Worm (Caenorhabditis elegans): Measurements from ENCODE around the gene abcx-1.

The abcx-1 gene

DNA sequence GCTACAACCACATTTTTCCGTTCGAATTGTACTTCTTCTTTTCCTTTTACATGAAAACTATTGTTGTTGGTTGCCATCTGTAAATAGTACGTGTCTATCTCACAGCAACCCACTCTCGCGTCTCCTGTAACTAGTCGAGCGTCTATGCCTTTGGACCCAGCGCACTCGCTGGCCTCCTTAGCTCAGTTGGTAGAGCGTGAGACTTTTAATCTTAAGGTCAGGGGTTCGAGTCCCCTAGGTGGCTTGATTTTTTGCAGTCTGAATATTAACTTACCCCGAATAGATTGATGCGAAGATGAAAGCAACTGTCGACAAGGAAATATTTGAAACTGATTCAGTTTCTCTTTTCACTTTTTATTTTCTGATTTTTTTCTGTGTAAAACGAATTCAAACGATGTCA is 33.1 kb downstream of the abcx-1 start, which contains the start of gene mpz-3 (continued):
- TF ChIP-seq pag-3 (tag; optimal IDR thresholded peaks at IDR 0.05; ENCODE audit: borderline replicate concordance) (no peak), odd-2 (tag; optimal IDR thresholded peaks at IDR 0.05) (no peak), dmd-4 (tag; optimal IDR thresholded peaks at IDR 0.05; ENCODE audit: borderline replicate concordance) (no peak), hlh-13 (GFP tag; optimal IDR thresholded peaks at IDR 0.05) (no peak), gmeb-2 (tag; optimal IDR thresholded peaks at IDR 0.05) (no peak), sox-4 (tag; optimal IDR thresholded peaks at IDR 0.05) (peak; percentile 37), unc-86 (tag; optimal IDR thresholded peaks at IDR 0.05) (no peak), elt-4 (tag; optimal IDR thresholded peaks at IDR 0.05) (no peak), ceh-48 (tag; optimal IDR thresholded peaks at IDR 0.05) (no peak), pha-4 (tag; optimal IDR thresholded peaks at IDR 0.05) (no peak), fkh-10 (GFP tag; optimal IDR thresholded peaks at IDR 0.05) (no peak), ceh-6 (GFP tag; optimal IDR thresholded peaks at IDR 0.05) (peak; percentile 42), pax-1 (tag; optimal IDR thresholded peaks at IDR 0.05) (no peak), fkh-6 (tag; optimal IDR thresholded peaks at IDR 0.05) (no peak), che-1 (tag; optimal IDR thresholded peaks at IDR 0.05) (peak; percentile 20), fax-1 (tag; optimal IDR thresholded peaks at IDR 0.05) (peak; percentile 23), ets-4 (tag; optimal IDR thresholded peaks at IDR 0.05) (no peak), ceh-31 (tag; optimal IDR thresholded peaks at IDR 0.05) (peak; percentile 23), pros-1 (tag; optimal IDR thresholded peaks at IDR 0.05) (no peak), mec-3 (tag; optimal IDR thresholded peaks at IDR 0.05; ENCODE audit: borderline replicate concordance) (no peak), hlh-30 (tag; optimal IDR thresholded peaks at IDR 0.05; ENCODE audit: insufficient read depth) (no peak), ref-2 (tag; optimal IDR thresholded peaks at IDR 0.05) (no peak), ama-1 (optimal IDR thresholded peaks at IDR 0.05) (no peak), Y22D7AL.16 (tag; optimal IDR thresholded peaks at IDR 0.05) (peak; percentile 32), ceh-45 (GFP tag; IDR thresholded peaks at IDR 0.05) (no peak), ceh-22 (tag; optimal IDR thresholded peaks at IDR 0.05) (no peak), C08G9.2 (tag; optimal IDR thresholded peaks at IDR 0.05) (no peak), ztf-16 (tag; optimal IDR thresholded peaks at IDR 0.05) (peak; percentile 20)

DNA sequence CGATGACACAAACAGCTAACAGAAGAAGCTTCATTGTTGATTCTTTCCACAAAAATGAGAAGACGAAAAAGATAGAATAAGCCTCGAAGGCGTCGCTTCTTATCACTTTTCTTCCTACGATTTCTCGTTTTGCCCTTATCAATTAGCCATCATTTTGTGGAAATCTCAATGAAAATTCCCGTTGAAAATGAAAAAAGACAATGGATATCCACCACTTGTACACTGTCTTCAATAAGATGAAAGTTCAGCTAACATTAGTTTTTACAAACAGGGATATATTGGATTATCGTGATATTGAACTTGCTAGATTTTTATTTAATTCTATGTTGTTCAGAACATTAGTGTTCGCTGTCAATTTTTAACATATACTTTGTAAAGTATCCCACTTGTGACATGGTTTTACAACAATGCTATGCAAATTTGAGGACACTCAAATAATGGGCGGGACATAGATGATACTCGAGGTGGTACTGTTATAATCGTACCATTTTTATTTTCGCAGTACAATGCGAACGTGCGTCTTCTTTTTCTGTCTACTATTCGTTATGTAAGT is 34.7 kb downstream of the abcx-1 start, which contains the start of the genes F18C5.5 and F18C5.9:
F18C5.5 (minus strand) TSS at position 101 of the 553 bp plus-strand sequence.
F18C5.9 (plus strand) TSS at position 503 of the 553 bp plus-strand sequence.
- no peak for TF ChIP-seq pros-1 (tag; optimal IDR thresholded peaks at IDR 0.05)
- TF ChIP-seq nhr-232 (tag; optimal IDR thresholded peaks at IDR 0.05): no peak
- no peak for TF ChIP-seq fkh-6 (tag; optimal IDR thresholded peaks at IDR 0.05)
- no peak for TF ChIP-seq ref-2 (tag; optimal IDR thresholded peaks at IDR 0.05)
- no peak for TF ChIP-seq pat-9 (tag; optimal IDR thresholded peaks at IDR 0.05)
- no peak for TF ChIP-seq pag-3 (tag; optimal IDR thresholded peaks at IDR 0.05; ENCODE audit: borderline replicate concordance)
- no peak for TF ChIP-seq ceh-18 (tag; optimal IDR thresholded peaks at IDR 0.05)
- no peak for TF ChIP-seq fax-1 (tag; optimal IDR thresholded peaks at IDR 0.05)
- no peak for TF ChIP-seq ceh-30 (tag; optimal IDR thresholded peaks at IDR 0.05)
- TF ChIP-seq fkh-10 (GFP tag; optimal IDR thresholded peaks at IDR 0.05): no peak
- no peak for TF ChIP-seq ceh-14 (tag; optimal IDR thresholded peaks at IDR 0.05)
- TF ChIP-seq F13H6.1 (tag; optimal IDR thresholded peaks at IDR 0.05): no peak
- no peak for TF ChIP-seq pax-1 (tag; optimal IDR thresholded peaks at IDR 0.05)
- no peak for TF ChIP-seq pha-2 (tag; optimal IDR thresholded peaks at IDR 0.05)
- no peak for TF ChIP-seq unc-55 (GFP tag; optimal IDR thresholded peaks at IDR 0.05)
- no peak for TF ChIP-seq C38D4.7 (GFP tag; optimal IDR thresholded peaks at IDR 0.05)
- TF ChIP-seq odd-2 (tag; optimal IDR thresholded peaks at IDR 0.05): no peak
- TF ChIP-seq sdc-2 (tag; optimal IDR thresholded peaks at IDR 0.05): no peak
- no peak for TF ChIP-seq ama-1 (optimal IDR thresholded peaks at IDR 0.05)

DNA sequence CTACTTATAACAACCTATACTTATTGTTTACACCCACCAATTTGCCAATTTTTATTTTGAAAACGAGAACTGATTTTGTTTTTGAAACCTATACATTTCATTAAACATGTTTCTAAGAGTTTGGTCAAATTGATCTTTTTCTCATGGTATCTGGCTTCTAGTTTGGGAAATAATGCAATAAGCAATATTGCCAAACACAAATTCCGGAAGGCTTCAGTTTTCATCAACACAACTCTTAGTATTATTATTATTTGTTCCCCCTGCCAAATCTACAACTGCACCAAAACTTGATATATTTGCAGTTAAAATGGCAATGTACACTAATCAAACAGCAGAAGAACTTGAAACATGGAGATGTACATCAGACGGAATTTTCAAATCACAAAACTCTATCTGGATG is 36.7 kb downstream of the abcx-1 start, which contains the start of gene sra-27:
sra-27 (plus strand) TSS at position 301 of the 400 bp plus-strand sequence.
- TF ChIP-seq lin-11 (tag; optimal IDR thresholded peaks at IDR 0.05): no peak
- no peak for TF ChIP-seq elt-2 (tag; optimal IDR thresholded peaks at IDR 0.05)
- no peak for TF ChIP-seq ahr-1 (tag; optimal IDR thresholded peaks at IDR 0.05)
- TF ChIP-seq nfya-1 (tag; optimal IDR thresholded peaks at IDR 0.05): no peak
- no peak for TF ChIP-seq nhr-11 (tag; optimal IDR thresholded peaks at IDR 0.05)
- no peak for TF ChIP-seq ceh-6 (GFP tag; optimal IDR thresholded peaks at IDR 0.05)
- TF ChIP-seq pax-1 (tag; optimal IDR thresholded peaks at IDR 0.05): no peak
- TF ChIP-seq ceh-2 (tag; optimal IDR thresholded peaks at IDR 0.05): no peak
- TF ChIP-seq npax-4 (tag; optimal IDR thresholded peaks at IDR 0.05): no peak
